Worm (Caenorhabditis elegans) whole organism, mixed stage, embryonic: Measurements from ENCODE around the gene ugt-7.
A peak's percentile ranks its signal among the peaks of the same experiment; 100 is the strongest.

Experiments used
- M03D4.4 ChIP-seq: sonication (generic microtip); optimal IDR thresholded peaks from 2 replicates; lab custom pipeline; 2017; ENCODE audit warnings: mild to moderate bottlenecking, missing genetic modification characterization, missing compliant biosample characterization
- bed-3 ChIP-seq: fragments of 200-800 bp; sonication (Bioruptor generic); optimal IDR thresholded peaks from 3 replicates; lab custom pipeline; 2018; ENCODE audit warnings: mild to moderate bottlenecking, missing genetic modification characterization, moderate library complexity, missing compliant biosample characterization
- blmp-1 ChIP-seq: fragments of 150-350 bp; optimal IDR thresholded peaks from 2 replicates; lab custom pipeline; 2014; ENCODE audit warnings: missing biosample characterization, missing genetic modification characterization
- ceh-39 ChIP-seq: fragments of 150-350 bp; optimal IDR thresholded peaks from 2 replicates; lab custom pipeline; 2014; ENCODE audit warnings: missing biosample characterization, missing genetic modification characterization
- ceh-83 ChIP-seq: fragments of 200-800 bp; sonication (Bioruptor generic); optimal IDR thresholded peaks from 2 replicates; lab custom pipeline; 2018; ENCODE audit warnings: mild to moderate bottlenecking, missing genetic modification characterization, missing compliant biosample characterization
- cnd-1 ChIP-seq: fragments of 200-800 bp; sonication (Bioruptor generic); optimal IDR thresholded peaks from 2 replicates; lab custom pipeline; 2018; ENCODE audit warnings: mild to moderate bottlenecking, missing genetic modification characterization, missing compliant biosample characterization
- drap-1 ChIP-seq: fragments of 200-800 bp; sonication (Bioruptor generic); optimal IDR thresholded peaks from 3 replicates; lab custom pipeline; 2018; ENCODE audit warnings: mild to moderate bottlenecking, missing genetic modification characterization, missing compliant biosample characterization
- elt-1 ChIP-seq: sonication (generic microtip); optimal IDR thresholded peaks from 2 replicates; lab custom pipeline; 2017; ENCODE audit warnings: missing genetic modification characterization, mild to moderate bottlenecking, missing compliant biosample characterization, antibody characterized with exemption, moderate library complexity, borderline replicate concordance; ENCODE audit not compliant: insufficient read depth
- elt-3 ChIP-seq: fragments of 150-350 bp; optimal IDR thresholded peaks from 2 replicates; lab custom pipeline; 2014; ENCODE audit warnings: missing biosample characterization, missing genetic modification characterization
- flh-1 ChIP-seq: fragments of 200-800 bp; sonication (Bioruptor generic); optimal IDR thresholded peaks from 2 replicates; lab custom pipeline; 2018; ENCODE audit warnings: mild to moderate bottlenecking, missing genetic modification characterization, moderate library complexity, missing compliant biosample characterization
- ham-2 ChIP-seq: fragments of 200-800 bp; sonication (Bioruptor generic); optimal IDR thresholded peaks from 2 replicates; lab custom pipeline; 2018; ENCODE audit warnings: mild to moderate bottlenecking, missing genetic modification characterization, missing compliant biosample characterization
- hlh-1 ChIP-seq: fragments of 150-350 bp; optimal IDR thresholded peaks from 2 replicates; lab custom pipeline; 2014; ENCODE audit warnings: missing biosample characterization, missing genetic modification reagents, missing genetic modification characterization
- lin-13 ChIP-seq: fragments of 150-350 bp; optimal IDR thresholded peaks from 2 replicates; lab custom pipeline; 2014; ENCODE audit warnings: missing biosample characterization, missing genetic modification characterization
- lsy-2 ChIP-seq: fragments of 150-350 bp; optimal IDR thresholded peaks from 2 replicates; lab custom pipeline; 2014; ENCODE audit warnings: missing biosample characterization, missing genetic modification characterization
- mab-5 ChIP-seq: fragments of 150-350 bp; optimal IDR thresholded peaks from 2 replicates; lab custom pipeline; 2014; ENCODE audit warnings: missing biosample characterization, missing genetic modification characterization
- mep-1 ChIP-seq: fragments of 150-350 bp; optimal IDR thresholded peaks from 2 replicates; lab custom pipeline; 2017; ENCODE audit warnings: missing biosample characterization, missing genetic modification reagents, missing genetic modification characterization, inconsistent platforms
- mls-2 ChIP-seq: sonication (generic microtip); optimal IDR thresholded peaks from 2 replicates; lab custom pipeline; 2016; ENCODE audit warnings: mild to moderate bottlenecking, missing genetic modification characterization, moderate library complexity, missing compliant biosample characterization
- nhr-12 ChIP-seq: fragments of 150-350 bp; optimal IDR thresholded peaks from 2 replicates; lab custom pipeline; 2014; ENCODE audit warnings: missing biosample characterization, missing genetic modification characterization
- nhr-2 ChIP-seq: fragments of 150-350 bp; optimal IDR thresholded peaks from 2 replicates; lab custom pipeline; 2014; ENCODE audit warnings: missing biosample characterization, missing genetic modification characterization
- nhr-28 ChIP-seq: fragments of 150-350 bp; optimal IDR thresholded peaks from 2 replicates; lab custom pipeline; 2014; ENCODE audit warnings: missing biosample characterization, missing genetic modification characterization
- nhr-76 ChIP-seq: sonication (generic microtip); optimal IDR thresholded peaks from 2 replicates; lab custom pipeline; 2017; ENCODE audit warnings: missing biosample characterization, missing genetic modification characterization
- pha-4 ChIP-seq: fragments of 150-350 bp; optimal IDR thresholded peaks from 2 replicates; lab custom pipeline; 2018; ENCODE audit warnings: missing biosample characterization, missing genetic modification reagents, missing genetic modification characterization
- sem-2 ChIP-seq: fragments of 200-800 bp; sonication (Bioruptor generic); optimal IDR thresholded peaks from 2 replicates; lab custom pipeline; 2018; ENCODE audit warnings: mild to moderate bottlenecking, missing genetic modification characterization, missing compliant biosample characterization
- sptf-1 ChIP-seq: sonication (generic microtip); optimal IDR thresholded peaks from 2 replicates; lab custom pipeline; 2017; ENCODE audit warnings: mild to moderate bottlenecking, missing genetic modification characterization, moderate library complexity, missing compliant biosample characterization
- unc-120 ChIP-seq: sonication (generic microtip); optimal IDR thresholded peaks from 2 replicates; lab custom pipeline; 2017; ENCODE audit warnings: missing genetic modification characterization, missing compliant biosample characterization; ENCODE audit not compliant: poor library complexity, severe bottlenecking
- unc-62 ChIP-seq: fragments of 150-350 bp; optimal IDR thresholded peaks from 2 replicates; lab custom pipeline; 2014; ENCODE audit warnings: missing biosample characterization, missing genetic modification reagents, missing genetic modification characterization
- zip-8 ChIP-seq: fragments of 150-350 bp; optimal IDR thresholded peaks from 2 replicates; lab custom pipeline; 2014; ENCODE audit warnings: missing biosample characterization, missing genetic modification characterization

ugt-7 gene

ce11 chrV:5040925-5041324 lies 40.6 kb upstream of the ugt-7 start, which contains the start of gene K11D12.8:
K11D12.8 (minus strand) TSS chrV:5041001.
- TF ChIP-seq mab-5 (tag; lab: Kevin White, UChicago) (no peak), mep-1 (tag; lab: Kevin White, UChicago) (no peak), M03D4.4 (tag; lab: Kevin White, UChicago) (no peak), nhr-28 (tag; lab: Kevin White, UChicago) (no peak), cnd-1 (tag; lab: Kevin White, UChicago) (no peak), sem-2 (GFP tag; lab: Kevin White, UChicago) (no peak), mls-2 (no peak), bed-3 (GFP tag; lab: Kevin White, UChicago) (no peak), unc-62 (GFP tag; lab: Kevin White, UChicago) (no peak), blmp-1 (tag; lab: Kevin White, UChicago) (no peak), elt-3 (tag; lab: Kevin White, UChicago) (no peak)
- TF ChIP-seq, all 35 proteins: peak for 0

- no peak for TF ChIP-seq unc-62 (GFP tag; lab: Kevin White, UChicago)
- TF ChIP-seq elt-1 (tag; lab: Kevin White, UChicago): no peak
- TF ChIP-seq elt-3 (tag; lab: Kevin White, UChicago): no peak
- TF ChIP-seq drap-1 (GFP tag; lab: Kevin White, UChicago): no peak
- TF ChIP-seq mep-1 (tag; lab: Kevin White, UChicago): no peak
- no peak for TF ChIP-seq cnd-1 (tag; lab: Kevin White, UChicago)
Measured at ce11 chrV:5039559-5039958, 39.2 kb upstream of the ugt-7 start, which contains the start of gene K11D12.11. K11D12.11 (minus strand) TSS chrV:5039600.

- peak; percentile 4 for TF ChIP-seq nhr-2 (tag; lab: Kevin White, UChicago)
- TF ChIP-seq elt-1 (tag; lab: Kevin White, UChicago): peak; percentile 53
- TF ChIP-seq flh-1 (GFP tag; lab: Kevin White, UChicago): no peak
- no peak for TF ChIP-seq mls-2
Measured at ce11 chrV:5038449-5038848, 38.1 kb upstream of the ugt-7 start.

ce11 chrV:5036364-5036763 lies 36.0 kb upstream of the ugt-7 start, which contains the start of gene K11D12.7:
K11D12.7 (minus strand) TSS chrV:5036464.
- TF ChIP-seq elt-3 (tag; lab: Kevin White, UChicago): no peak
- TF ChIP-seq unc-62 (GFP tag; lab: Kevin White, UChicago): no peak
- TF ChIP-seq ceh-39 (tag; lab: Kevin White, UChicago): no peak
- no peak for TF ChIP-seq blmp-1 (tag; lab: Kevin White, UChicago)
- TF ChIP-seq flh-1 (GFP tag; lab: Kevin White, UChicago): no peak
- TF ChIP-seq bed-3 (GFP tag; lab: Kevin White, UChicago): no peak
- no peak for TF ChIP-seq nhr-76
- no peak for TF ChIP-seq zip-8
- TF ChIP-seq ham-2 (GFP tag; lab: Kevin White, UChicago): no peak
- TF ChIP-seq ceh-83 (GFP tag; lab: Kevin White, UChicago): no peak
- no peak for TF ChIP-seq nhr-12 (tag; lab: Kevin White, UChicago)
- TF ChIP-seq elt-1 (tag; lab: Kevin White, UChicago): no peak

ce11 chrV:5035058-5035457 lies 34.7 kb upstream of the ugt-7 start, which contains the start of gene K11D12.6:
K11D12.6 (minus strand) TSS chrV:5035158.
- TF ChIP-seq unc-62 (GFP tag; lab: Kevin White, UChicago) (no peak), blmp-1 (tag; lab: Kevin White, UChicago) (no peak), mab-5 (tag; lab: Kevin White, UChicago) (no peak), ceh-39 (tag; lab: Kevin White, UChicago) (no peak), nhr-2 (tag; lab: Kevin White, UChicago) (no peak), elt-1 (tag; lab: Kevin White, UChicago) (no peak), lin-13 (tag; lab: Kevin White, UChicago) (no peak), hlh-1 (tag; lab: Kevin White, UChicago) (no peak), ham-2 (GFP tag; lab: Kevin White, UChicago) (no peak), sptf-1 (tag; lab: Kevin White, UChicago) (no peak), ceh-83 (GFP tag; lab: Kevin White, UChicago) (no peak), pha-4 (tag; lab: Kevin White, UChicago) (no peak), unc-120 (tag; lab: Kevin White, UChicago) (no peak), lsy-2 (tag; lab: Kevin White, UChicago) (no peak), zip-8 (no peak)
